Worm (Caenorhabditis elegans) whole organism, young adult: ENCODE measurements around the gene F13C5.3.
A peak's percentile ranks its signal among the peaks of the same experiment; 100 is the strongest.

ENCODE experiments used
- B0019.2 ChIP-seq: fragments of 200-800 bp; sonication (Bioruptor generic); conservative IDR thresholded peaks from 2 replicates; pipeline ENCODE4 v1.3.6; 2022; ENCODE audit warnings: missing genetic modification reagents, missing genetic modification characterization, missing compliant biosample characterization
- B0261.1 ChIP-seq: sonication (generic microtip); optimal IDR thresholded peaks from 2 replicates; lab custom pipeline; 2016; ENCODE audit warnings: mild to moderate bottlenecking, missing genetic modification characterization, moderate library complexity, missing compliant biosample characterization
- F10E7.11 ChIP-seq: sonication (generic microtip); optimal IDR thresholded peaks from 2 replicates; lab custom pipeline; 2017; ENCODE audit warnings: mild to moderate bottlenecking, missing genetic modification characterization, moderate library complexity, missing compliant biosample characterization
- F33H1.4 ChIP-seq: fragments of 200-800 bp; sonication (Bioruptor generic); IDR thresholded peaks from 2 replicates; pipeline ENCODE4 v1.3.6; 2022; ENCODE audit warnings: missing genetic modification reagents, missing genetic modification characterization, missing compliant biosample characterization
- F57A8.1 ChIP-seq: fragments of 200-800 bp; sonication (Bioruptor generic); optimal IDR thresholded peaks from 2 replicates; lab custom pipeline; 2018; ENCODE audit warnings: mild to moderate bottlenecking, missing genetic modification characterization, moderate library complexity, missing compliant biosample characterization
- K12H6.12 ChIP-seq: fragments of 200-800 bp; sonication (Bioruptor generic); optimal IDR thresholded peaks from 2 replicates; lab custom pipeline; 2018; ENCODE audit warnings: mild to moderate bottlenecking, missing genetic modification characterization, missing compliant biosample characterization
- ZK185.1 ChIP-seq: sonication (generic microtip); optimal IDR thresholded peaks from 2 replicates; lab custom pipeline; 2016; ENCODE audit warnings: mild to moderate bottlenecking, missing genetic modification characterization, missing compliant biosample characterization; ENCODE audit not compliant: poor library complexity, severe bottlenecking
- akir-1 ChIP-seq: fragments of 200-800 bp; sonication (Bioruptor generic); optimal IDR thresholded peaks from 2 replicates; lab custom pipeline; 2018; ENCODE audit warnings: mild to moderate bottlenecking, missing genetic modification characterization, moderate library complexity, missing compliant biosample characterization
- atf-7 ChIP-seq: sonication (generic microtip); optimal IDR thresholded peaks from 2 replicates; lab custom pipeline; 2017; ENCODE audit warnings: mild to moderate bottlenecking, missing genetic modification characterization, missing compliant biosample characterization
- athp-1 ChIP-seq: sonication (generic microtip); optimal IDR thresholded peaks from 2 replicates; lab custom pipeline; 2017; ENCODE audit warnings: mild to moderate bottlenecking, missing genetic modification characterization, missing compliant biosample characterization
- attf-5 ChIP-seq: fragments of 200-800 bp; sonication (Bioruptor generic); optimal IDR thresholded peaks from 2 replicates; lab custom pipeline; 2018; ENCODE audit warnings: mild to moderate bottlenecking, missing genetic modification characterization, missing compliant biosample characterization
- ccch-3 ChIP-seq: fragments of 200-800 bp; sonication (Bioruptor generic); optimal IDR thresholded peaks from 2 replicates; lab custom pipeline; 2018; ENCODE audit warnings: mild to moderate bottlenecking, missing genetic modification characterization, missing compliant biosample characterization
- cebp-1 ChIP-seq, 2 experiments: fragments of 200-800 bp in 1 of 2; sonication (Bioruptor generic) in 1 of 2; sonication (generic microtip) in 1 of 2; IDR thresholded peaks in 1 of 2; optimal IDR thresholded peaks in 1 of 2; 2 replicates each; pipeline versions ENCODE4 v1.3.6 to Lab custom; 2017 to 2022; ENCODE audit warnings: missing compliant biosample characterization in 2 of 2, missing genetic modification characterization in 2 of 2, mild to moderate bottlenecking in 1 of 2, missing genetic modification reagents in 1 of 2, moderate library complexity in 1 of 2
- ceh-100 ChIP-seq: fragments of 200-800 bp; sonication (Bioruptor generic); IDR thresholded peaks from 2 replicates; pipeline ENCODE4 v1.3.6; 2022; ENCODE audit warnings: missing genetic modification reagents, missing genetic modification characterization, missing compliant biosample characterization
- ceh-27 ChIP-seq: fragments of 200-800 bp; sonication (Bioruptor generic); optimal IDR thresholded peaks from 2 replicates; lab custom pipeline; 2018; ENCODE audit warnings: mild to moderate bottlenecking, missing genetic modification characterization, moderate library complexity, missing compliant biosample characterization
- chd-7 ChIP-seq: sonication (generic microtip); optimal IDR thresholded peaks from 2 replicates; lab custom pipeline; 2016; ENCODE audit warnings: mild to moderate bottlenecking, missing genetic modification characterization, moderate library complexity, missing compliant biosample characterization
- efl-1 ChIP-seq: fragments of 150-350 bp; optimal IDR thresholded peaks from 2 replicates; lab custom pipeline; 2014; ENCODE audit warnings: missing biosample characterization, missing genetic modification reagents, missing genetic modification characterization
- egrh-3 ChIP-seq: fragments of 200-800 bp; sonication (Bioruptor generic); IDR thresholded peaks from 2 replicates; pipeline ENCODE4 v1.3.6; 2022; ENCODE audit warnings: missing genetic modification reagents, missing genetic modification characterization, missing compliant biosample characterization
- fkh-3 ChIP-seq: sonication (generic microtip); optimal IDR thresholded peaks from 2 replicates; lab custom pipeline; 2016; ENCODE audit warnings: mild to moderate bottlenecking, missing genetic modification characterization, missing compliant biosample characterization
- gei-17 ChIP-seq: fragments of 200-800 bp; sonication (Bioruptor generic); optimal IDR thresholded peaks from 2 replicates; lab custom pipeline; 2018; ENCODE audit warnings: mild to moderate bottlenecking, missing genetic modification characterization, missing compliant biosample characterization
- him-1 ChIP-seq: sonication (generic microtip); optimal IDR thresholded peaks from 2 replicates; lab custom pipeline; 2016; ENCODE audit warnings: missing genotype, missing genetic modification reagents, missing genetic modification characterization, missing compliant biosample characterization
- hlh-12 ChIP-seq: sonication (generic microtip); optimal IDR thresholded peaks from 2 replicates; lab custom pipeline; 2016; ENCODE audit warnings: missing genetic modification characterization, missing compliant biosample characterization
- hmg-1.2 ChIP-seq: fragments of 200-800 bp; sonication (Bioruptor generic); IDR thresholded peaks from 2 replicates; pipeline ENCODE4 v1.3.6; 2022; ENCODE audit warnings: missing genetic modification reagents, missing genetic modification characterization, missing compliant biosample characterization
- lin-35 ChIP-seq, 3 experiments: fragments of 150-350 bp in 2 of 3; sonication (generic microtip) in 1 of 3; optimal IDR thresholded peaks; 2 replicates each; lab custom pipeline; 2014 to 2018; ENCODE audit warnings: missing biosample characterization in 3 of 3, missing genetic modification characterization in 3 of 3, missing genetic modification reagents in 3 of 3
- madf-6 ChIP-seq: fragments of 200-800 bp; sonication (Bioruptor generic); IDR thresholded peaks from 2 replicates; pipeline ENCODE4 v1.3.6; 2022; ENCODE audit warnings: missing genetic modification reagents, missing genetic modification characterization, missing compliant biosample characterization
- mel-28 ChIP-seq: sonication (generic microtip); optimal IDR thresholded peaks from 2 replicates; lab custom pipeline; 2016; ENCODE audit warnings: borderline replicate concordance, mild to moderate bottlenecking, missing genetic modification characterization, missing compliant biosample characterization
- nhr-80 ChIP-seq: sonication (generic microtip); optimal IDR thresholded peaks from 2 replicates; lab custom pipeline; 2016; ENCODE audit warnings: missing genetic modification characterization, missing compliant biosample characterization
- rec-8 ChIP-seq, 2 experiments: sonication (generic microtip); optimal IDR thresholded peaks; 2 replicates each; lab custom pipeline; 2016; ENCODE audit warnings: mild to moderate bottlenecking in 2 of 2, missing genetic modification characterization in 2 of 2, missing genetic modification reagents in 2 of 2, missing genotype in 2 of 2, missing biosample characterization in 1 of 2, missing compliant biosample characterization in 1 of 2, moderate library complexity in 1 of 2
- snpc-4 ChIP-seq, 5 experiments: fragments of 150-350 bp in 1 of 5; sonication (generic microtip) in 4 of 5; optimal IDR thresholded peaks; 2 replicates each; lab custom pipeline; 2014 to 2018; ENCODE audit warnings: missing genetic modification characterization in 5 of 5, missing biosample characterization in 3 of 5, antibody characterized with exemption in 2 of 5, mild to moderate bottlenecking in 2 of 5, missing compliant biosample characterization in 2 of 5, missing genotype in 2 of 5, moderate library complexity in 2 of 5, missing genetic modification reagents in 1 of 5
- xnd-1 ChIP-seq: sonication (generic microtip); optimal IDR thresholded peaks from 2 replicates; lab custom pipeline; 2016; ENCODE audit warnings: missing genotype, missing genetic modification reagents, missing genetic modification characterization, missing compliant biosample characterization
- zfh-2 ChIP-seq: fragments of 200-800 bp; sonication (Bioruptor generic); conservative IDR thresholded peaks from 2 replicates; pipeline ENCODE4 v1.3.6; 2022; ENCODE audit warnings: missing genetic modification reagents, missing genetic modification characterization, missing compliant biosample characterization
- ztf-26 ChIP-seq: sonication (generic microtip); optimal IDR thresholded peaks from 2 replicates; lab custom pipeline; 2017; ENCODE audit warnings: missing genetic modification characterization, missing compliant biosample characterization

Gene F13C5.3

DNA sequence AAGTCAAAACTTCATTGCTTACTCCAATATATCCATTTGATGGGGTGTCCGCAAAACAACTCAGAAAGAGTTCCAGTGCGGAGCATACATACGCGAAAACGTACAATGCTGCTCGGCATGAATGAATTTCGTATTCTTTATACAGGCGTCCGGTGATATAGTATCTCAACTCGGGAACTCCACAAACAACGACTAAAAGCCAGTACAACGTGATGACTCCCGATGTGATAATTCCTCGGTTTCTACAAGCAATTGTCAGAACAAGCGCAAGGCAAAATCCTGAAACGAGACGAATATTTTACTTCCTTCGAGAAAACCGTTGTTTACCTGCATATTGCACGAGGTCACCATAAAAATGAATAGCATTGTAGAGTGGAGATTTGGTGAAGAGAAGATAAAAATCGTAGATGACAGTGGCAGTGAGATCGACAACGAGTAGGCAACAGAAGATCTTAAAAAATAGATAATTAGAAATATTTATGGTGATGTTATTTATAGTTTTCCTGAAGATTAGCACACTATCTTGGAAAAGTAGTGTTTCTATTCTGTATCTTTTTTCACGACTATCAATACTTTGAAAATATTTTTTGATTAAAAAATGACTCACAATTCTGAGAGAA, 13.7 kb downstream of the F13C5.3 start:
- TF ChIP-seq atf-7 (tag; lab: Kevin White, UChicago) (no peak), attf-5 (GFP tag; lab: Kevin White, UChicago) (no peak), F10E7.11 (no peak), ztf-26 (no peak), ZK185.1 (tag; lab: Kevin White, UChicago) (no peak), gei-17 (no peak), lin-35 (GFP tag; optimal IDR thresholded peaks at IDR 0.05; lab: Kevin White, UChicago) (no peak), xnd-1 (tag; lab: Kevin White, UChicago) (no peak), madf-6 (GFP tag; lab: Robert Waterston, UW) (no peak), rec-8 (tag; optimal IDR thresholded peaks at IDR 0.05; lab: Kevin White, UChicago) (no peak), fkh-3 (tag; lab: Kevin White, UChicago) (no peak)

DNA sequence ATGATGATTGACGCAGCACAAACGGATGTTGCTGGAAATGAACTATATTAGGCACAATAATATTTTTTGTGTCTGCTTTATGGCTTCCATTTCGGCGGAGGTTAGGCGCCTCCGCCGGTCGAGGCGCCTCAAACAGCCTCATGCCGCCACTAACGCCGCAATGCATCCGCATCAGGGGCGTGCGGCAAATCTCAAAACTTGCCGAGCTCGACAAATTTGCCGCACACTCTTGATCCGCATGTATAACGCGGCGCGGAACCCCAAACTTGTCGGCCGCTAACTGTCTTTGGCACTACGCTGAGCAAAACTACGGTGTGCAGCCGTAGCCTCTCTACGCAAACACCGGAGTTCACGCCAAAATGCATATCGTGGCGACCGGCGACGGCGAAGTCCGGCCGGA, 17.6 kb downstream of the F13C5.3 start:
- TF ChIP-seq nhr-80 = no peak
- TF ChIP-seq zfh-2 = peak; percentile 75

DNA sequence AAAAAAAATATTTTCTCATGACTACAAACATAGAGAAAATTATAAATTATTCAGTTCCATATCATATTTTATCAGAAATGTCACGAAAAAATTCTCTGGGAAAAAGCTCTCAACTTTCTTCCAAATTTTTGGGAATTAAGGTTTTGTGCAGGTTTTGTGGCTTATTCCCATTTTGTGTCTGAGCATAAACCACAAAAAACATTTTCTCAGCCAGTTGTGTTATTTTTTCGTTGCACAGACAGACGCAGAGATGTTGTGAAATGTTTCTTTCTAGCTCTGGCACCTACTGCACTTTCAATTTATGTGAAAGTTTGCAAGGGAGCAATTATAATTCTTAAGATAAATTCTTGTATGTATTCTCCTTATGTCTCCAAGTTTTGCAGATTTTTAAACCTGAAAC, 24.3 kb downstream of the F13C5.3 start:
- TF ChIP-seq B0019.2 (GFP tag; lab: Robert Waterston, UW) = no peak
- no peak for TF ChIP-seq ceh-100 (GFP tag; lab: Robert Waterston, UW)
- no peak for TF ChIP-seq snpc-4 (GFP tag; optimal IDR thresholded peaks at IDR 0.05; lab: Kevin White, UChicago)
- no peak for TF ChIP-seq snpc-4 (tag; optimal IDR thresholded peaks at IDR 0.05; lab: Kevin White, UChicago)
- TF ChIP-seq F33H1.4 = no peak
- TF ChIP-seq madf-6 (GFP tag; lab: Robert Waterston, UW) = no peak
- no peak for TF ChIP-seq B0261.1
- TF ChIP-seq ccch-3 (GFP tag; lab: Kevin White, UChicago) = no peak
- no peak for TF ChIP-seq athp-1 (tag; lab: Kevin White, UChicago)
- no peak for TF ChIP-seq mel-28
- no peak for TF ChIP-seq egrh-3

DNA sequence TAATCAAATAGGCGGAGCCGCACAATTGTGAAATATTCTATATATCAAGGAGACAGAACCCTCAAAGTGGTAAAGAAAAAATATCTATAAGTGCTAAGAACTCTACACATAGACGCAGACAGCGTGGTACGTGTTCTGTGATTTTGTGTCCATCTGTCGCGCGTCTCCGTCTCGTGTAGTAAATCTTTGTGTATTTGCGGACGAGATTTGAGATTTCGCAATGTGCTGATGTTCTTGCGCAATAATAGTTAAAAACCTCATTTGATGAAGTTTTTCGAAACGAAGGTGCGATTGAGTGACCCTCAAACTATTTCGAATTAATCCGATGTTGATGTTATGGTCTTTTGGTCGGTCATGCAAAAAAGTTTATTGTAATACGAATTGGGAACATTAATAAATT, 26.1 kb downstream of the F13C5.3 start:
- TF ChIP-seq K12H6.12 (tag; lab: Kevin White, UChicago) (peak; percentile 42), F57A8.1 (GFP tag; lab: Kevin White, UChicago) (no peak), efl-1 (GFP tag; lab: Kevin White, UChicago) (no peak), him-1 (tag; lab: Kevin White, UChicago) (no peak), hmg-1.2 (peak; percentile 13; the same call in 1 of the 2 replicates), cebp-1 (GFP tag; IDR thresholded peaks at IDR 0.05; lab: Robert Waterston, UW) (peak; percentile 96), cebp-1 (tag; optimal IDR thresholded peaks at IDR 0.05; lab: Kevin White, UChicago) (peak; percentile 99), ceh-27 (GFP tag; lab: Kevin White, UChicago) (peak; percentile 29), hlh-12 (tag; lab: Kevin White, UChicago) (no peak), chd-7 (tag; lab: Kevin White, UChicago) (no peak), akir-1 (GFP tag; lab: Kevin White, UChicago) (no peak)
